Fruit fly (Drosophila melanogaster): Measurements from ENCODE around the gene CG7386.

CG7386 gene

dm6 chr3L:6154951-6155394, 34.6 kb upstream of the CG7386 start (continued):
- no peak for TF ChIP-seq Hr4 (GFP tag; optimal IDR thresholded peaks at IDR 0.05)
- TF ChIP-seq Sox14 (GFP tag; optimal IDR thresholded peaks at IDR 0.05) = no peak
- TF ChIP-seq CG10631 (GFP tag; optimal IDR thresholded peaks at IDR 0.05) = no peak
- TF ChIP-seq topi (GFP tag; optimal IDR thresholded peaks at IDR 0.05) = no peak
- TF ChIP-seq CG6808 (GFP tag; optimal IDR thresholded peaks at IDR 0.05) = peak; percentile 86
- TF ChIP-seq acj6 (GFP tag; optimal IDR thresholded peaks at IDR 0.05) = no peak
- peak; percentile 83 to 93 for TF ChIP-seq ss (GFP tag; optimal IDR thresholded peaks at IDR 0.05)
- TF ChIP-seq cyc (GFP tag; optimal IDR thresholded peaks at IDR 0.05) = no peak
- TF ChIP-seq CG15336 (GFP tag; IDR thresholded peaks at IDR 0.05) = peak; percentile 65
- peak; percentile 84 for TF ChIP-seq eg (GFP tag; IDR thresholded peaks at IDR 0.05)
- TF ChIP-seq dac (GFP tag; optimal IDR thresholded peaks at IDR 0.05) = no peak
- no peak for TF ChIP-seq Smox (GFP tag; optimal IDR thresholded peaks at IDR 0.05)
- TF ChIP-seq Lpt (GFP tag; optimal IDR thresholded peaks at IDR 0.05) = peak; percentile 31
- peak; percentile 57 for TF ChIP-seq CG1621 (tag; optimal IDR thresholded peaks at IDR 0.05)
- peak; percentile 16 for TF ChIP-seq Blimp-1 (GFP tag; optimal IDR thresholded peaks at IDR 0.05)
- no peak for TF ChIP-seq Sox102F (GFP tag; optimal IDR thresholded peaks at IDR 0.05)
- TF ChIP-seq CG9139 (GFP tag; optimal IDR thresholded peaks at IDR 0.05) = peak; percentile 88
- TF ChIP-seq CG16779 (tag; optimal IDR thresholded peaks at IDR 0.05) = peak; percentile 63
- peak; percentile 20 for TF ChIP-seq fd59A (GFP tag; optimal IDR thresholded peaks at IDR 0.05)
- peak; percentile 12 for TF ChIP-seq CG6792 (GFP tag; optimal IDR thresholded peaks at IDR 0.05)
- no peak for TF ChIP-seq Hr38 (GFP tag; optimal IDR thresholded peaks at IDR 0.05)
- no peak for TF ChIP-seq CG11294 (GFP tag; IDR thresholded peaks at IDR 0.05)
- TF ChIP-seq CG4318 (GFP tag; optimal IDR thresholded peaks at IDR 0.05) = no peak
- TF ChIP-seq CG7368 (GFP tag; optimal IDR thresholded peaks at IDR 0.05) = peak; percentile 51

dm6 chr3L:6157327-6158032, 32.1 kb upstream of the CG7386 start, which contains the start of gene CG13297:
CG13297 (minus strand) TSS chr3L:6157377.
- no peak for TF ChIP-seq OdsH (GFP tag; optimal IDR thresholded peaks at IDR 0.05)
- TF ChIP-seq CG32006 (GFP tag; optimal IDR thresholded peaks at IDR 0.05) = peak; percentile 14
- peak; percentile 34 for TF ChIP-seq Eip78C (GFP tag)
- TF ChIP-seq CG9139 (GFP tag; optimal IDR thresholded peaks at IDR 0.05) = no peak
- TF ChIP-seq Eip75B (GFP tag; optimal IDR thresholded peaks at IDR 0.05) = no peak
- no peak for TF ChIP-seq CG6854 (GFP tag; optimal IDR thresholded peaks at IDR 0.05)
- no peak for TF ChIP-seq CG11762 (GFP tag; optimal IDR thresholded peaks at IDR 0.05; ENCODE audit: insufficient read depth)
- TF ChIP-seq CG3919 (GFP tag; optimal IDR thresholded peaks at IDR 0.05) = no peak
- no peak for TF ChIP-seq dsx (GFP tag; optimal IDR thresholded peaks at IDR 0.05; ENCODE audit: poor library complexity, severe bottlenecking)
- no peak for TF ChIP-seq fd85E (GFP tag; optimal IDR thresholded peaks at IDR 0.05)
- no peak for TF ChIP-seq Ets96B (tag; optimal IDR thresholded peaks at IDR 0.05)
- no peak for TF ChIP-seq CG16779 (tag; optimal IDR thresholded peaks at IDR 0.05)
- TF ChIP-seq Hr39 (GFP tag; optimal IDR thresholded peaks at IDR 0.05) = no peak
- TF ChIP-seq CG6276 (GFP tag; optimal IDR thresholded peaks at IDR 0.05) = peak; percentile 33

- TF ChIP-seq OdsH (GFP tag; optimal IDR thresholded peaks at IDR 0.05) = no peak
- TF ChIP-seq fkh (GFP tag; optimal IDR thresholded peaks at IDR 0.05) = no peak
- no peak for TF ChIP-seq esn (GFP tag; optimal IDR thresholded peaks at IDR 0.05)
- no peak for TF ChIP-seq CG34406 (GFP tag; optimal IDR thresholded peaks at IDR 0.05)
- TF ChIP-seq CG11294 (GFP tag; IDR thresholded peaks at IDR 0.05) = no peak
- TF ChIP-seq Sox15 (GFP tag; optimal IDR thresholded peaks at IDR 0.05) = no peak
- TF ChIP-seq topi (GFP tag; optimal IDR thresholded peaks at IDR 0.05) = no peak
- no peak for TF ChIP-seq CG9139 (GFP tag; optimal IDR thresholded peaks at IDR 0.05)
- TF ChIP-seq Gug (GFP tag; IDR thresholded peaks at IDR 0.05) = no peak
- no peak for TF ChIP-seq CG6808 (GFP tag; optimal IDR thresholded peaks at IDR 0.05)
- TF ChIP-seq CG10669 (GFP tag; optimal IDR thresholded peaks at IDR 0.05) = no peak
- no peak for TF ChIP-seq CG3919 (GFP tag; optimal IDR thresholded peaks at IDR 0.05)
- no peak for TF ChIP-seq vri (GFP tag; optimal IDR thresholded peaks at IDR 0.05)
- no peak for TF ChIP-seq CG11762 (GFP tag; optimal IDR thresholded peaks at IDR 0.05; ENCODE audit: insufficient read depth)
- no peak for TF ChIP-seq Sox102F (GFP tag; optimal IDR thresholded peaks at IDR 0.05)
- no peak for TF ChIP-seq Hr38 (GFP tag; optimal IDR thresholded peaks at IDR 0.05)
- no peak for TF ChIP-seq Ets96B (tag; optimal IDR thresholded peaks at IDR 0.05)
- TF ChIP-seq dsx (GFP tag; optimal IDR thresholded peaks at IDR 0.05; ENCODE audit: poor library complexity, severe bottlenecking) = no peak
- no peak for TF ChIP-seq CG8319 (GFP tag; optimal IDR thresholded peaks at IDR 0.05)
- TF ChIP-seq pdm3 (GFP tag; optimal IDR thresholded peaks at IDR 0.05) = no peak
Measured at dm6 chr3L:6158530-6158929, 31.0 kb upstream of the CG7386 start, which contains the start of gene Cpr65Ay. Cpr65Ay (minus strand) TSS chr3L:6158630.

Measured in whole organism, prepupa.